Fruit fly (Drosophila melanogaster) whole organism, embryonic: ENCODE measurements around the gene cdi.

Experiments
- CG10979 ChIP-seq: fragments of 200-800 bp; sonication (Bioruptor generic); optimal IDR thresholded peaks from 2 replicates; lab custom pipeline; 2018; ENCODE audit warnings: missing biosample characterization, mild to moderate bottlenecking, missing genetic modification characterization, moderate library complexity
- CG11504 ChIP-seq: fragments of 200-800 bp; sonication (Bioruptor generic); optimal IDR thresholded peaks from 3 replicates; lab custom pipeline; 2019; ENCODE audit warnings: missing biosample characterization, mild to moderate bottlenecking, missing genetic modification characterization, moderate library complexity
- CG11560 ChIP-seq: fragments of 200-800 bp; sonication (Bioruptor generic); IDR thresholded peaks from 3 replicates; pipeline ENCODE4 v1.3.6; 2022; ENCODE audit warnings: missing biosample characterization, missing genetic modification characterization
- CG14710 ChIP-seq: fragments of 200-800 bp; sonication (Bioruptor generic); optimal IDR thresholded peaks from 3 replicates; lab custom pipeline; 2019; ENCODE audit warnings: missing biosample characterization, mild to moderate bottlenecking, missing genetic modification characterization, moderate library complexity
- CG15011 ChIP-seq: fragments of 200-800 bp; sonication (Bioruptor generic); optimal IDR thresholded peaks from 3 replicates; lab custom pipeline; 2018; ENCODE audit warnings: missing biosample characterization, mild to moderate bottlenecking, missing genetic modification characterization
- CG15073 ChIP-seq: fragments of 200-800 bp; sonication (Bioruptor generic); optimal IDR thresholded peaks from 2 replicates; lab custom pipeline; 2016; ENCODE audit warnings: missing biosample characterization, missing genetic modification characterization
- CG1603 ChIP-seq: fragments of 200-800 bp; sonication (Bioruptor generic); optimal IDR thresholded peaks from 2 replicates; lab custom pipeline; 2019; ENCODE audit warnings: missing biosample characterization, mild to moderate bottlenecking, missing genetic modification characterization, moderate library complexity
- CG17359 ChIP-seq: fragments of 200-800 bp; sonication (Bioruptor generic); optimal IDR thresholded peaks from 3 replicates; lab custom pipeline; 2018; ENCODE audit warnings: missing biosample characterization, mild to moderate bottlenecking, missing genetic modification characterization, moderate library complexity
- CG17802 ChIP-seq: fragments of 200-800 bp; sonication (Bioruptor generic); optimal IDR thresholded peaks from 2 replicates; lab custom pipeline; 2018; ENCODE audit warnings: missing biosample characterization, mild to moderate bottlenecking, missing genetic modification characterization, moderate library complexity
- CG18262 ChIP-seq: fragments of 200-800 bp; optimal IDR thresholded peaks from 3 replicates; lab custom pipeline; 2019; ENCODE audit warnings: missing biosample characterization, mild to moderate bottlenecking, missing genetic modification characterization, moderate library complexity
- CG2678 ChIP-seq: fragments of 200-800 bp; sonication (Bioruptor generic); optimal IDR thresholded peaks from 3 replicates; lab custom pipeline; 2019; ENCODE audit warnings: missing biosample characterization, mild to moderate bottlenecking, missing genetic modification characterization, moderate library complexity
- CG2712 ChIP-seq: fragments of 200-800 bp; optimal IDR thresholded peaks from 3 replicates; lab custom pipeline; 2019; ENCODE audit warnings: missing biosample characterization, mild to moderate bottlenecking, missing genetic modification characterization, moderate library complexity
- CG4820 ChIP-seq: fragments of 200-800 bp; sonication (Bioruptor generic); optimal IDR thresholded peaks from 3 replicates; lab custom pipeline; 2016; ENCODE audit warnings: missing biosample characterization, missing genetic modification characterization
- CG6654 ChIP-seq: fragments of 200-800 bp; sonication (Bioruptor generic); optimal IDR thresholded peaks from 2 replicates; lab custom pipeline; 2017; ENCODE audit warnings: missing biosample characterization, mild to moderate bottlenecking, missing genetic modification characterization
- CG7357 ChIP-seq: fragments of 200-800 bp; sonication (Bioruptor generic); IDR thresholded peaks from 3 replicates; pipeline ENCODE4 v1.3.6; 2022; ENCODE audit warnings: missing biosample characterization, missing genetic modification characterization
- CG7372 ChIP-seq: fragments of 200-800 bp; sonication (Bioruptor generic); IDR thresholded peaks from 2 replicates; pipeline ENCODE4 v1.3.6; 2022; ENCODE audit warnings: missing biosample characterization, missing genetic modification characterization
- CG8359 ChIP-seq: fragments of 200-800 bp; sonication (Bioruptor generic); optimal IDR thresholded peaks from 2 replicates; lab custom pipeline; 2017; ENCODE audit warnings: missing biosample characterization, mild to moderate bottlenecking, missing genetic modification characterization, borderline replicate concordance
- Camta ChIP-seq: fragments of 200-800 bp; sonication (Bioruptor generic); optimal IDR thresholded peaks from 2 replicates; lab custom pipeline; 2016; ENCODE audit warnings: missing biosample characterization, missing genetic modification characterization
- Dbx ChIP-seq: fragments of 200-800 bp; sonication (Bioruptor generic); IDR thresholded peaks from 3 replicates; pipeline ENCODE4 v1.3.6; 2022; ENCODE audit warnings: missing biosample characterization, missing genetic modification characterization
- Deaf1 ChIP-seq: fragments of 200-800 bp; optimal IDR thresholded peaks from 3 replicates; lab custom pipeline; 2019; ENCODE audit warnings: missing biosample characterization, mild to moderate bottlenecking, missing genetic modification characterization, moderate library complexity
- Dek ChIP-seq: fragments of 200-800 bp; sonication (Bioruptor generic); optimal IDR thresholded peaks from 3 replicates; lab custom pipeline; 2019; ENCODE audit warnings: missing biosample characterization, mild to moderate bottlenecking, missing genetic modification characterization, moderate library complexity
- E2f1 ChIP-seq: fragments of 200-800 bp; sonication (Bioruptor generic); IDR thresholded peaks from 2 replicates; pipeline ENCODE4 v1.3.6; 2022; ENCODE audit warnings: missing biosample characterization, missing genetic modification characterization
- HLH3B ChIP-seq: fragments of 200-800 bp; sonication (Bioruptor generic); IDR thresholded peaks from 2 replicates; pipeline ENCODE4 v1.3.6; 2022; ENCODE audit warnings: missing biosample characterization, missing genetic modification characterization
- HmgZ ChIP-seq: fragments of 200-800 bp; sonication (Bioruptor generic); optimal IDR thresholded peaks from 2 replicates; lab custom pipeline; 2018; ENCODE audit warnings: missing biosample characterization, mild to moderate bottlenecking, missing genetic modification characterization
- Lim3 ChIP-seq: fragments of 200-800 bp; sonication (Bioruptor generic); IDR thresholded peaks from 2 replicates; pipeline ENCODE4 v1.3.6; 2022; ENCODE audit warnings: missing biosample characterization, missing genetic modification characterization
- NfI ChIP-seq: fragments of 200-800 bp; sonication (Bioruptor generic); optimal IDR thresholded peaks from 3 replicates; lab custom pipeline; 2018; ENCODE audit warnings: missing biosample characterization, mild to moderate bottlenecking, missing genetic modification characterization, moderate library complexity
- Sin3A ChIP-seq: fragments of >200 bp; optimal IDR thresholded peaks from 2 replicates; lab custom pipeline; 2018
- Ssrp ChIP-seq: fragments of 200-800 bp; sonication (Bioruptor generic); optimal IDR thresholded peaks from 2 replicates; lab custom pipeline; 2018; ENCODE audit warnings: missing biosample characterization, mild to moderate bottlenecking, missing genetic modification characterization, moderate library complexity
- Vsx1 ChIP-seq: fragments of 200-800 bp; sonication (Bioruptor generic); optimal IDR thresholded peaks from 2 replicates; lab custom pipeline; 2017; ENCODE audit warnings: missing biosample characterization, mild to moderate bottlenecking, missing genetic modification characterization, missing genetic modification reagents
- bab2 ChIP-seq: fragments of 200-800 bp; sonication (Bioruptor generic); optimal IDR thresholded peaks from 2 replicates; lab custom pipeline; 2016; ENCODE audit warnings: missing biosample characterization, missing genetic modification characterization
- bbx ChIP-seq: fragments of 200-800 bp; sonication (Bioruptor generic); IDR thresholded peaks from 2 replicates; pipeline ENCODE4 v1.3.6; 2022; ENCODE audit warnings: missing biosample characterization, missing genetic modification characterization; ENCODE audit not compliant: partially characterized antibody
- bsh ChIP-seq, 2 experiments: fragments of 200-800 bp; sonication (Bioruptor generic); optimal IDR thresholded peaks; 2 replicates each; lab custom pipeline; 2017 to 2018; ENCODE audit warnings: mild to moderate bottlenecking in 2 of 2, missing biosample characterization in 2 of 2, missing genetic modification characterization in 2 of 2, moderate library complexity in 1 of 2
- cas ChIP-seq: fragments of 200-800 bp; sonication (Bioruptor generic); IDR thresholded peaks from 2 replicates; pipeline ENCODE4 v1.3.6; 2022; ENCODE audit warnings: missing biosample characterization, missing genetic modification characterization
- chn ChIP-seq: fragments of 200-800 bp; sonication (Bioruptor generic); optimal IDR thresholded peaks from 2 replicates; lab custom pipeline; 2016; ENCODE audit warnings: missing biosample characterization, missing genetic modification characterization
- ci ChIP-seq: fragments of 200-800 bp; sonication (Bioruptor generic); IDR thresholded peaks from 3 replicates; pipeline ENCODE4 v1.3.6; 2022; ENCODE audit warnings: missing biosample characterization, missing genetic modification characterization
- dmrt99B ChIP-seq: fragments of 200-800 bp; sonication (Bioruptor generic); optimal IDR thresholded peaks from 2 replicates; lab custom pipeline; 2018; ENCODE audit warnings: missing biosample characterization, mild to moderate bottlenecking, missing genetic modification characterization, moderate library complexity
- ems ChIP-seq: fragments of 200-800 bp; sonication (Bioruptor generic); optimal IDR thresholded peaks from 3 replicates; lab custom pipeline; 2016; ENCODE audit warnings: missing biosample characterization, missing genetic modification characterization
- en ChIP-seq: fragments of 200-800 bp; sonication (Bioruptor generic); optimal IDR thresholded peaks from 2 replicates; lab custom pipeline; 2016; ENCODE audit warnings: missing biosample characterization, missing genetic modification characterization
- fd102C ChIP-seq: fragments of 200-800 bp; sonication (Bioruptor generic); optimal IDR thresholded peaks from 2 replicates; lab custom pipeline; 2018; ENCODE audit warnings: missing biosample characterization, mild to moderate bottlenecking, missing genetic modification characterization, moderate library complexity
- gro ChIP-seq: fragments of 200-800 bp; sonication (Bioruptor generic); optimal IDR thresholded peaks from 2 replicates; lab custom pipeline; 2016; ENCODE audit warnings: missing biosample characterization, missing genetic modification characterization
- h ChIP-seq: fragments of >200 bp; optimal IDR thresholded peaks from 2 replicates; lab custom pipeline; 2017
- hbn ChIP-seq: fragments of 200-800 bp; sonication (Bioruptor generic); IDR thresholded peaks from 2 replicates; pipeline ENCODE4 v1.3.6; 2022; ENCODE audit warnings: missing biosample characterization, missing genetic modification characterization; ENCODE audit not compliant: partially characterized antibody
- ind ChIP-seq: fragments of 200-800 bp; sonication (Bioruptor generic); optimal IDR thresholded peaks from 3 replicates; lab custom pipeline; 2016; ENCODE audit warnings: missing biosample characterization, missing genetic modification characterization
- lab ChIP-seq: fragments of 200-800 bp; sonication (Bioruptor generic); optimal IDR thresholded peaks from 3 replicates; lab custom pipeline; 2017; ENCODE audit warnings: missing biosample characterization, missing genetic modification characterization, mild to moderate bottlenecking, moderate library complexity, missing genetic modification reagents
- mirr ChIP-seq: fragments of 200-800 bp; sonication (Bioruptor generic); optimal IDR thresholded peaks from 3 replicates; lab custom pipeline; 2018; ENCODE audit warnings: missing biosample characterization, mild to moderate bottlenecking, missing genetic modification characterization
- nerfin-1 ChIP-seq: fragments of 200-800 bp; sonication (Bioruptor generic); optimal IDR thresholded peaks from 3 replicates; lab custom pipeline; 2019; ENCODE audit warnings: missing biosample characterization, mild to moderate bottlenecking, missing genetic modification characterization, moderate library complexity
- org-1 ChIP-seq: fragments of 200-800 bp; sonication (Bioruptor generic); optimal IDR thresholded peaks from 2 replicates; lab custom pipeline; 2017; ENCODE audit warnings: missing biosample characterization, missing genetic modification characterization
- phol ChIP-seq: fragments of 200-800 bp; sonication (Bioruptor generic); optimal IDR thresholded peaks from 3 replicates; lab custom pipeline; 2018; ENCODE audit warnings: missing biosample characterization, mild to moderate bottlenecking, missing genetic modification characterization, moderate library complexity
- pnt ChIP-seq: fragments of 200-800 bp; sonication (Bioruptor generic); optimal IDR thresholded peaks from 3 replicates; lab custom pipeline; 2016; ENCODE audit warnings: missing biosample characterization, missing genetic modification characterization
- sens ChIP-seq: fragments of 200-800 bp; sonication (Bioruptor generic); peaks from one replicate; lab custom pipeline; 2016; ENCODE audit warnings: missing biosample characterization, missing genetic modification characterization

The cdi gene

DNA sequence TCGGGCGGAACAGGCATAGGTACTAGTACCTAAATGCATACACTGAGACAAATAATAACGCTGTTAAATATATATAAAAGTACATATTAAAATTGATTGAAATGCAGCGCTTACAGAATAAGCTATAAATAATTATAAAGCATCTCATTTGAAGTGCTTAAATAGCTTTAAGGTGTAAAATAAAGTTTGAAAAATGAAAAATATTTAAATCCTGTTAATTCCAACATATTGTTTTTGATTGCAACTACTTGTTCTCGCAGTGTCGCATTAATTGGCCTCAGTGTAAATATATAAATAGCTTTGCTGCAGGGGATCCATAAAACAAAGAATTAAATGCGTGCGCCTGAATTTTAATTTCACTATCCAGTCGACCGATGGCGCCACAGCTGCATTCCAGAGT is 35.7 kb downstream of the cdi start (continued):
- TF ChIP-seq CG7372 (GFP tag; lab: Robert Waterston, UW) (no peak), pnt (no peak), ind (GFP tag; lab: Kevin White, UChicago) (no peak), ems (GFP tag; lab: Kevin White, UChicago) (no peak), nerfin-1 (no peak), CG10979 (tag; lab: Kevin White, UChicago) (peak; percentile 25), Vsx1 (no peak), gro (GFP tag; lab: Kevin White, UChicago) (no peak), E2f1 (GFP tag; lab: Robert Waterston, UW) (no peak), NfI (no peak), Sin3A (lab: Kevin White, UChicago) (no peak), CG17802 (tag; lab: Kevin White, UChicago) (no peak), CG8359 (GFP tag; lab: Kevin White, UChicago) (no peak), CG7357 (GFP tag; lab: Robert Waterston, UW) (no peak), CG1603 (no peak), chn (GFP tag; lab: Kevin White, UChicago) (no peak), CG14710 (tag; lab: Kevin White, UChicago) (peak; percentile 15), org-1 (no peak), CG11504 (tag; lab: Kevin White, UChicago) (peak; percentile 27), bab2 (GFP tag; lab: Kevin White, UChicago) (no peak), CG18262 (tag; lab: Kevin White, UChicago) (peak; percentile 51), CG11560 (tag; lab: Robert Waterston, UW) (no peak), dmrt99B (peak; percentile 23), Dbx (GFP tag; lab: Robert Waterston, UW) (no peak), fd102C (GFP tag; lab: Kevin White, UChicago) (no peak), CG4820 (GFP tag; lab: Kevin White, UChicago) (no peak), CG17359 (tag; lab: Kevin White, UChicago) (peak; percentile 5), cas (GFP tag; lab: Robert Waterston, UW) (no peak), CG6654 (GFP tag; lab: Kevin White, UChicago) (no peak), Lim3 (GFP tag; lab: Robert Waterston, UW) (no peak), bsh (GFP tag; optimal IDR thresholded peaks at IDR 0.05; lab: Kevin White, UChicago) (peak in 1 of 2 experiments; percentile 40), mirr (GFP tag; lab: Kevin White, UChicago) (no peak), CG2712 (tag; lab: Kevin White, UChicago) (peak; percentile 33), ci (GFP tag; lab: Robert Waterston, UW) (0 out of 3 replicates have a peak, but pooled peaks have one; percentile 14), CG2678 (tag; lab: Kevin White, UChicago) (peak; percentile 5), h (lab: Kevin White, UChicago) (no peak), bbx (no peak), en (no peak), sens (GFP tag; lab: Kevin White, UChicago) (peak; percentile 78), hbn (GFP tag; lab: Robert Waterston, UW) (no peak), lab (GFP tag; lab: Kevin White, UChicago) (no peak), Deaf1 (tag; lab: Kevin White, UChicago) (no peak), HmgZ (no peak), Dek (tag; lab: Kevin White, UChicago) (no peak), Camta (no peak), CG15073 (GFP tag; lab: Kevin White, UChicago) (no peak), HLH3B (GFP tag; lab: Robert Waterston, UW) (no peak), phol (tag; lab: Kevin White, UChicago) (peak; percentile 15), CG15011 (GFP tag; lab: Kevin White, UChicago) (no peak), Ssrp (peak; percentile 6)
